Fruit fly (Drosophila melanogaster) whole organism, embryonic: Measurements from ENCODE around the gene spas.

Experiments
- Asciz ChIP-seq: fragments of 200-800 bp; sonication (Bioruptor generic); optimal IDR thresholded peaks from 2 replicates; lab custom pipeline; 2017; ENCODE audit warnings: missing biosample characterization, mild to moderate bottlenecking, missing genetic modification characterization, missing genetic modification reagents
- C15 ChIP-seq: fragments of 200-800 bp; sonication (Bioruptor generic); IDR thresholded peaks from 3 replicates; pipeline ENCODE4 v1.3.6; 2022; ENCODE audit warnings: missing biosample characterization, missing genetic modification characterization
- CG10147 ChIP-seq: fragments of 200-800 bp; sonication (Bioruptor generic); optimal IDR thresholded peaks from 2 replicates; lab custom pipeline; 2019; ENCODE audit warnings: missing biosample characterization, mild to moderate bottlenecking, missing genetic modification characterization, moderate library complexity
- CG11085 ChIP-seq: fragments of 200-800 bp; sonication (Bioruptor generic); IDR thresholded peaks from 2 replicates; pipeline ENCODE4 v1.3.6; 2022; ENCODE audit warnings: missing biosample characterization, missing genetic modification characterization
- CG11247 ChIP-seq: fragments of 200-800 bp; sonication (Bioruptor generic); IDR thresholded peaks from 2 replicates; pipeline ENCODE4 v1.3.6; 2022; ENCODE audit warnings: missing biosample characterization, missing genetic modification characterization
- CG11723 ChIP-seq: fragments of 200-800 bp; sonication (Bioruptor generic); optimal IDR thresholded peaks from 2 replicates; lab custom pipeline; 2017; ENCODE audit warnings: missing biosample characterization, mild to moderate bottlenecking, missing genetic modification characterization
- CG13123 ChIP-seq: fragments of 200-800 bp; sonication (Bioruptor generic); optimal IDR thresholded peaks from 2 replicates; lab custom pipeline; 2016; ENCODE audit warnings: missing biosample characterization, missing genetic modification characterization
- CG13424 ChIP-seq: fragments of 200-800 bp; sonication (Bioruptor generic); optimal IDR thresholded peaks from 2 replicates; lab custom pipeline; 2019; ENCODE audit warnings: missing biosample characterization, mild to moderate bottlenecking, missing genetic modification characterization, moderate library complexity
- CG13624 ChIP-seq: fragments of 200-800 bp; sonication (Bioruptor generic); optimal IDR thresholded peaks from 2 replicates; lab custom pipeline; 2016; ENCODE audit warnings: missing biosample characterization, missing genetic modification characterization
- CG15011 ChIP-seq: fragments of 200-800 bp; sonication (Bioruptor generic); optimal IDR thresholded peaks from 3 replicates; lab custom pipeline; 2018; ENCODE audit warnings: missing biosample characterization, mild to moderate bottlenecking, missing genetic modification characterization
- CG2120 ChIP-seq: fragments of 200-800 bp; sonication (Bioruptor generic); optimal IDR thresholded peaks from 3 replicates; lab custom pipeline; 2016; ENCODE audit warnings: missing biosample characterization, missing genetic modification characterization
- CG2712 ChIP-seq: fragments of 200-800 bp; optimal IDR thresholded peaks from 3 replicates; lab custom pipeline; 2019; ENCODE audit warnings: missing biosample characterization, mild to moderate bottlenecking, missing genetic modification characterization, moderate library complexity
- CG30403 ChIP-seq: fragments of 200-800 bp; sonication (Bioruptor generic); optimal IDR thresholded peaks from 3 replicates; lab custom pipeline; 2016; ENCODE audit warnings: missing biosample characterization, missing genetic modification characterization
- CG3407 ChIP-seq: fragments of 200-800 bp; sonication (Bioruptor generic); optimal IDR thresholded peaks from 2 replicates; lab custom pipeline; 2018; ENCODE audit warnings: missing biosample characterization, mild to moderate bottlenecking, missing genetic modification characterization
- CG34224 ChIP-seq: fragments of 200-800 bp; sonication (Bioruptor generic); IDR thresholded peaks from 3 replicates; pipeline ENCODE4 v1.3.6; 2022; ENCODE audit warnings: missing biosample characterization, missing genetic modification characterization; ENCODE audit not compliant: partially characterized antibody
- CG6175 ChIP-seq: fragments of 200-800 bp; sonication (Bioruptor generic); IDR thresholded peaks from 3 replicates; pipeline ENCODE4 v1.3.6; 2022; ENCODE audit warnings: missing biosample characterization, missing genetic modification characterization
- CG6654 ChIP-seq: fragments of 200-800 bp; sonication (Bioruptor generic); optimal IDR thresholded peaks from 2 replicates; lab custom pipeline; 2017; ENCODE audit warnings: missing biosample characterization, mild to moderate bottlenecking, missing genetic modification characterization
- CG9609 ChIP-seq: fragments of 200-800 bp; sonication (Bioruptor generic); optimal IDR thresholded peaks from 3 replicates; lab custom pipeline; 2016; ENCODE audit warnings: missing biosample characterization, missing genetic modification characterization
- Chrac-16 ChIP-seq: fragments of 200-800 bp; sonication (Bioruptor generic); optimal IDR thresholded peaks from 3 replicates; lab custom pipeline; 2016; ENCODE audit warnings: missing biosample characterization, missing genetic modification characterization
- CoRest ChIP-seq: fragments of 200-800 bp; sonication (Bioruptor generic); optimal IDR thresholded peaks from 3 replicates; lab custom pipeline; 2018; ENCODE audit warnings: missing biosample characterization, mild to moderate bottlenecking, missing genetic modification characterization, moderate library complexity
- CrebB ChIP-seq: fragments of 200-800 bp; sonication (Bioruptor generic); optimal IDR thresholded peaks from 3 replicates; lab custom pipeline; 2018; ENCODE audit warnings: missing biosample characterization, mild to moderate bottlenecking, missing genetic modification characterization
- E2f2 ChIP-seq: fragments of 200-800 bp; sonication (Bioruptor generic); IDR thresholded peaks from 2 replicates; pipeline ENCODE4 v1.3.6; 2022; ENCODE audit warnings: missing biosample characterization, missing genetic modification characterization
- HLH4C ChIP-seq: fragments of 200-800 bp; sonication (Bioruptor generic); IDR thresholded peaks from 3 replicates; pipeline ENCODE4 v1.3.6; 2022; ENCODE audit warnings: missing biosample characterization, missing genetic modification characterization; ENCODE audit not compliant: partially characterized antibody
- Mrtf ChIP-seq: fragments of 200-800 bp; sonication (Bioruptor generic); IDR thresholded peaks from 3 replicates; pipeline ENCODE4 v1.3.6; 2022; ENCODE audit warnings: missing biosample characterization, missing genetic modification characterization
- NC2α ChIP-seq: fragments of 200-800 bp; sonication (Bioruptor generic); optimal IDR thresholded peaks from 2 replicates; lab custom pipeline; 2016; ENCODE audit warnings: missing biosample characterization, missing genetic modification characterization
- Oaz ChIP-seq: fragments of 200-800 bp; sonication (Bioruptor generic); IDR thresholded peaks from 2 replicates; pipeline ENCODE4 v1.3.6; 2022; ENCODE audit warnings: missing biosample characterization, missing genetic modification characterization
- Six4 ChIP-seq: fragments of 200-800 bp; sonication (Bioruptor generic); optimal IDR thresholded peaks from 2 replicates; lab custom pipeline; 2016; ENCODE audit warnings: missing biosample characterization, missing genetic modification characterization
- Sox100B ChIP-seq: fragments of 200-800 bp; sonication (Bioruptor generic); optimal IDR thresholded peaks from 3 replicates; lab custom pipeline; 2018; ENCODE audit warnings: missing biosample characterization, mild to moderate bottlenecking, missing genetic modification characterization
- Sry-δ ChIP-seq: fragments of 200-800 bp; sonication (Bioruptor generic); optimal IDR thresholded peaks from 2 replicates; lab custom pipeline; 2016; ENCODE audit warnings: missing biosample characterization, missing genetic modification characterization
- Stat92E ChIP-seq, 3 experiments: fragments of >200 bp in 2 of 3; fragments of 200-800 bp in 1 of 3; sonication (Bioruptor generic) in 1 of 3; optimal IDR thresholded peaks; 2 replicates each; lab custom pipeline; 2017 to 2019; ENCODE audit warnings: missing biosample characterization in 3 of 3, missing genetic modification characterization in 3 of 3, mild to moderate bottlenecking in 1 of 3, moderate library complexity in 1 of 3
- TFAM ChIP-seq: fragments of 200-800 bp; sonication (Bioruptor generic); optimal IDR thresholded peaks from 2 replicates; lab custom pipeline; 2017; ENCODE audit warnings: missing biosample characterization, missing genetic modification characterization, inconsistent platforms
- Taf1 ChIP-seq: fragments of 200-800 bp; sonication (Bioruptor generic); IDR thresholded peaks from 2 replicates; pipeline ENCODE4 v1.3.6; 2022; ENCODE audit warnings: missing biosample characterization, missing genetic modification characterization
- Xbp1 ChIP-seq: fragments of 200-800 bp; sonication (Bioruptor generic); optimal IDR thresholded peaks from 3 replicates; lab custom pipeline; 2016; ENCODE audit warnings: missing biosample characterization, mild to moderate bottlenecking, missing genetic modification characterization
- ab ChIP-seq: fragments of 200-800 bp; sonication (Bioruptor generic); optimal IDR thresholded peaks from 2 replicates; lab custom pipeline; 2016; ENCODE audit warnings: missing biosample characterization, missing genetic modification characterization
- aop ChIP-seq: fragments of 200-800 bp; sonication (Bioruptor generic); IDR thresholded peaks from 2 replicates; pipeline ENCODE4 v1.3.6; 2022; ENCODE audit warnings: missing biosample characterization, missing genetic modification characterization
- ash1 ChIP-seq: fragments of 200-800 bp; sonication (Bioruptor generic); optimal IDR thresholded peaks from 2 replicates; lab custom pipeline; 2018; ENCODE audit warnings: missing biosample characterization, mild to moderate bottlenecking, missing genetic modification characterization
- caup ChIP-seq: fragments of 200-800 bp; sonication (Bioruptor generic); optimal IDR thresholded peaks from 3 replicates; lab custom pipeline; 2017; ENCODE audit warnings: missing biosample characterization, mild to moderate bottlenecking, missing genetic modification characterization, moderate library complexity; ENCODE audit not compliant: severe bottlenecking
- cg ChIP-seq: fragments of 200-800 bp; sonication (Bioruptor generic); optimal IDR thresholded peaks from 3 replicates; lab custom pipeline; 2019; ENCODE audit warnings: missing biosample characterization, mild to moderate bottlenecking, missing genetic modification characterization, moderate library complexity
- dm ChIP-seq: fragments of 200-800 bp; sonication (Bioruptor generic); optimal IDR thresholded peaks from 3 replicates; lab custom pipeline; 2016; ENCODE audit warnings: missing biosample characterization, missing genetic modification characterization
- dysf ChIP-seq: fragments of 200-800 bp; sonication (Bioruptor generic); IDR thresholded peaks from 3 replicates; pipeline ENCODE4 v1.3.6; 2022; ENCODE audit warnings: missing biosample characterization, missing genetic modification characterization
- eve ChIP-seq, 2 experiments: fragments of >200 bp; optimal IDR thresholded peaks; 2 replicates each; lab custom pipeline; 2017; ENCODE audit warnings: missing biosample characterization in 2 of 2, missing genetic modification characterization in 2 of 2
- gcm2 ChIP-seq: fragments of 200-800 bp; sonication (Bioruptor generic); optimal IDR thresholded peaks from 2 replicates; lab custom pipeline; 2016; ENCODE audit warnings: missing biosample characterization, missing genetic modification characterization
- hb ChIP-seq: fragments of 200-800 bp; sonication (Bioruptor generic); IDR thresholded peaks from 3 replicates; pipeline ENCODE4 v1.3.6; 2022; ENCODE audit warnings: missing biosample characterization, missing genetic modification characterization; ENCODE audit not compliant: partially characterized antibody
- kay ChIP-seq: fragments of 200-800 bp; sonication (Bioruptor generic); optimal IDR thresholded peaks from 2 replicates; lab custom pipeline; 2016; ENCODE audit warnings: missing biosample characterization, missing genetic modification characterization
- lbe ChIP-seq: fragments of 200-800 bp; sonication (Bioruptor generic); optimal IDR thresholded peaks from 2 replicates; lab custom pipeline; 2016; ENCODE audit warnings: missing biosample characterization, mild to moderate bottlenecking, missing genetic modification characterization
- mam ChIP-seq: fragments of 200-800 bp; sonication (Bioruptor generic); optimal IDR thresholded peaks from 3 replicates; lab custom pipeline; 2016; ENCODE audit warnings: missing biosample characterization, missing genetic modification characterization
- mirr ChIP-seq: fragments of 200-800 bp; sonication (Bioruptor generic); optimal IDR thresholded peaks from 3 replicates; lab custom pipeline; 2018; ENCODE audit warnings: missing biosample characterization, mild to moderate bottlenecking, missing genetic modification characterization
- nerfin-2 ChIP-seq: fragments of 200-800 bp; sonication (Bioruptor generic); IDR thresholded peaks from 2 replicates; pipeline ENCODE4 v1.3.6; 2022; ENCODE audit warnings: missing biosample characterization, missing genetic modification characterization; ENCODE audit not compliant: partially characterized antibody
- phol ChIP-seq: fragments of 200-800 bp; sonication (Bioruptor generic); optimal IDR thresholded peaks from 3 replicates; lab custom pipeline; 2018; ENCODE audit warnings: missing biosample characterization, mild to moderate bottlenecking, missing genetic modification characterization, moderate library complexity
- run ChIP-seq: fragments of 200-800 bp; sonication (Bioruptor generic); optimal IDR thresholded peaks from 3 replicates; lab custom pipeline; 2018; ENCODE audit warnings: missing biosample characterization, mild to moderate bottlenecking, missing genetic modification characterization
- slp2 ChIP-seq: fragments of 200-800 bp; sonication (Bioruptor generic); optimal IDR thresholded peaks from 2 replicates; lab custom pipeline; 2016; ENCODE audit warnings: missing biosample characterization, missing genetic modification characterization
- twi ChIP-seq: fragments of 200-800 bp; optimal IDR thresholded peaks from 2 replicates; lab custom pipeline; 2019; ENCODE audit warnings: missing biosample characterization, mild to moderate bottlenecking, missing genetic modification characterization, moderate library complexity

Gene spas

dm6 chr3R:24057188-24057587 is 19.2 kb downstream of the spas start, which contains the start of gene Hsp68 (continued):
- TF ChIP-seq Xbp1 (no peak), aop (GFP tag; lab: Robert Waterston, UW) (no peak), hb (GFP tag; lab: Robert Waterston, UW) (no peak), HLH4C (no peak), CG30403 (no peak), ab (GFP tag; lab: Kevin White, UChicago) (no peak), Sox100B (no peak), Mrtf (no peak), CG2712 (tag; lab: Kevin White, UChicago) (peak; percentile 36), CG2120 (GFP tag; lab: Kevin White, UChicago) (no peak), ash1 (GFP tag; lab: Kevin White, UChicago) (no peak), CG11723 (GFP tag; lab: Kevin White, UChicago) (no peak), Oaz (GFP tag; lab: Robert Waterston, UW) (no peak), CG34224 (peak; percentile 68), twi (tag; lab: Kevin White, UChicago) (no peak), slp2 (GFP tag; lab: Kevin White, UChicago) (no peak), Chrac-16 (GFP tag; lab: Kevin White, UChicago) (no peak), CrebB (tag; lab: Kevin White, UChicago) (no peak), kay (GFP tag; lab: Kevin White, UChicago) (no peak), Asciz (GFP tag; lab: Kevin White, UChicago) (no peak), Stat92E (GFP tag; optimal IDR thresholded peaks at IDR 0.05; lab: Kevin White, UChicago) (peak in 1 of 3 experiments; percentile 79), CG6175 (no peak), Taf1 (GFP tag; lab: Robert Waterston, UW) (no peak), CG15011 (GFP tag; lab: Kevin White, UChicago) (no peak), TFAM (GFP tag; lab: Kevin White, UChicago) (no peak), mirr (GFP tag; lab: Kevin White, UChicago) (peak; percentile 58), CG11085 (no peak), CG13424 (no peak), mam (GFP tag; lab: Kevin White, UChicago) (no peak), Six4 (GFP tag; lab: Kevin White, UChicago) (no peak), Sry-δ (no peak), eve (GFP tag; optimal IDR thresholded peaks at IDR 0.05; lab: Kevin White, UChicago) (no peak), dysf (GFP tag; lab: Robert Waterston, UW) (no peak), dm (GFP tag; lab: Kevin White, UChicago) (no peak), CG11247 (GFP tag; lab: Robert Waterston, UW) (no peak), C15 (no peak), CG13123 (no peak), NC2α (GFP tag; lab: Kevin White, UChicago) (peak; percentile 89), caup (no peak), CG13624 (no peak), CoRest (tag; lab: Kevin White, UChicago) (no peak), CG10147 (GFP tag; lab: Kevin White, UChicago) (no peak), gcm2 (GFP tag; lab: Kevin White, UChicago) (no peak), CG6654 (no peak), cg (peak; percentile 10), E2f2 (GFP tag; lab: Robert Waterston, UW) (peak; percentile 44), CG3407 (GFP tag; lab: Kevin White, UChicago) (no peak), run (tag; lab: Kevin White, UChicago) (no peak), phol (tag; lab: Kevin White, UChicago) (no peak), nerfin-2 (GFP tag; lab: Robert Waterston, UW) (peak; percentile 44; the same call in 1 of the 2 replicates), CG9609 (GFP tag; lab: Kevin White, UChicago) (no peak), lbe (peak; percentile 25)
